Worm (Caenorhabditis elegans) whole organism, early embryonic: ENCODE data around the gene F49H12.4.

Experiments used
- B0310.2 ChIP-seq: sonication (generic microtip); optimal IDR thresholded peaks from 2 replicates; lab custom pipeline; 2016; ENCODE audit warnings: mild to moderate bottlenecking, missing genetic modification characterization, missing compliant biosample characterization
- F13C5.2 ChIP-seq: sonication (generic microtip); optimal IDR thresholded peaks from 2 replicates; lab custom pipeline; 2017; ENCODE audit warnings: mild to moderate bottlenecking, missing genetic modification characterization, inconsistent platforms, missing compliant biosample characterization
- aly-1 ChIP-seq: sonication (generic microtip); optimal IDR thresholded peaks from 2 replicates; lab custom pipeline; 2016; ENCODE audit warnings: missing genetic modification characterization, missing compliant biosample characterization
- ama-1 ChIP-seq: fragments of 150-350 bp; optimal IDR thresholded peaks from 2 replicates; lab custom pipeline; 2014
- ceh-13 ChIP-seq: fragments of 200-800 bp; sonication (Bioruptor generic); optimal IDR thresholded peaks from 2 replicates; lab custom pipeline; 2018; ENCODE audit warnings: mild to moderate bottlenecking, missing genetic modification characterization, missing compliant biosample characterization
- ceh-36 ChIP-seq: sonication (generic microtip); optimal IDR thresholded peaks from 2 replicates; lab custom pipeline; 2016; ENCODE audit warnings: missing genetic modification characterization, inconsistent platforms, missing compliant biosample characterization
- ets-7 ChIP-seq: sonication (generic microtip); optimal IDR thresholded peaks from 2 replicates; lab custom pipeline; 2016; ENCODE audit warnings: missing genotype, missing genetic modification characterization, missing compliant biosample characterization
- flt-1 ChIP-seq: fragments of 200-800 bp; sonication (Bioruptor generic); IDR thresholded peaks from 2 replicates; pipeline ENCODE4 v1.3.6; 2022; ENCODE audit warnings: missing genetic modification characterization, missing compliant biosample characterization
- hmbx-1 ChIP-seq: sonication (generic microtip); optimal IDR thresholded peaks from 2 replicates; lab custom pipeline; 2016; ENCODE audit warnings: mild to moderate bottlenecking, missing genetic modification characterization, missing compliant biosample characterization
- hmg-4 ChIP-seq: fragments of 200-800 bp; sonication (Bioruptor generic); optimal IDR thresholded peaks from 2 replicates; lab custom pipeline; 2018; ENCODE audit warnings: mild to moderate bottlenecking, missing genetic modification characterization, missing compliant biosample characterization
- hnd-1 ChIP-seq: sonication (generic microtip); optimal IDR thresholded peaks from 2 replicates; lab custom pipeline; 2016; ENCODE audit warnings: missing genetic modification characterization, missing compliant biosample characterization
- pes-1 ChIP-seq: fragments of 200-800 bp; sonication (Bioruptor generic); IDR thresholded peaks from 2 replicates; pipeline ENCODE4 v1.3.6; 2022; ENCODE audit warnings: missing genetic modification reagents, missing genetic modification characterization, missing compliant biosample characterization
- scrt-1 ChIP-seq: fragments of 200-800 bp; sonication (Bioruptor generic); IDR thresholded peaks from 2 replicates; pipeline ENCODE4 v1.3.6; 2022; ENCODE audit warnings: missing genetic modification characterization, missing compliant biosample characterization
- sea-1 ChIP-seq: fragments of 200-800 bp; sonication (Bioruptor generic); conservative IDR thresholded peaks from 2 replicates; pipeline ENCODE4 v1.3.6; 2022; ENCODE audit warnings: missing genetic modification characterization, missing compliant biosample characterization
- tbx-11 ChIP-seq: fragments of 200-800 bp; sonication (Bioruptor generic); IDR thresholded peaks from 2 replicates; pipeline ENCODE4 v1.3.6; 2022; ENCODE audit warnings: missing genetic modification characterization, missing compliant biosample characterization
- tbx-37 ChIP-seq: fragments of 200-800 bp; sonication (Bioruptor generic); conservative IDR thresholded peaks from 2 replicates; pipeline ENCODE4 v1.3.6; 2022; ENCODE audit warnings: missing genetic modification reagents, missing genetic modification characterization, missing compliant biosample characterization
- tra-4 ChIP-seq: sonication (generic microtip); optimal IDR thresholded peaks from 2 replicates; lab custom pipeline; 2017; ENCODE audit warnings: missing genetic modification characterization, missing compliant biosample characterization

F49H12.4 gene

DNA sequence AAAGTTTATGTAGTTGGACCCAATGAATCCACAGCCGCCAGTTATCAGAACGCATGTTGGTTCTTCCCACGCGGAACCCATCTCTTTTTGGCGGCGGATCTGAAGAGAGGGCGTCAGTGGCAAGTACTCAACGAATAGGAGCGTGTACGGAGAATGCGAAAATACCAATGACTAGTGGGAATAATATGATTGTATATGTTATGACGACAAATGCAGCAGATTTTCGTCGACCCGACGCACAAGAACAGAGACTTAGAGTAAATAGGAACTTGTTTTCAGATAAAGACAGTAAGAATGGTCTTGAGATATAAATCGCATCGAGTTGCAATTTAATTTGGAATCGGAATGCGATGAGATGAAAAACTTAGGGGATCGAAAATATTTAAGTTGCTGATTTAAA is 33.4 kb downstream of the F49H12.4 start, which contains the start of gene bus-5:
TSS of gene bus-5 (minus strand) at position 101 of the 400 bp plus-strand sequence.
- TF ChIP-seq flt-1 (GFP tag; lab: Robert Waterston, UW) = no peak
- TF ChIP-seq hnd-1 = no peak
- TF ChIP-seq tbx-11 = no peak
- TF ChIP-seq tbx-37 = no peak
- no peak for TF ChIP-seq ama-1 (lab: Kevin White, UChicago)
- TF ChIP-seq aly-1 (tag; lab: Kevin White, UChicago) = no peak
- no peak for TF ChIP-seq scrt-1 (GFP tag; lab: Robert Waterston, UW)
- no peak for TF ChIP-seq F13C5.2 (tag; lab: Kevin White, UChicago)

DNA sequence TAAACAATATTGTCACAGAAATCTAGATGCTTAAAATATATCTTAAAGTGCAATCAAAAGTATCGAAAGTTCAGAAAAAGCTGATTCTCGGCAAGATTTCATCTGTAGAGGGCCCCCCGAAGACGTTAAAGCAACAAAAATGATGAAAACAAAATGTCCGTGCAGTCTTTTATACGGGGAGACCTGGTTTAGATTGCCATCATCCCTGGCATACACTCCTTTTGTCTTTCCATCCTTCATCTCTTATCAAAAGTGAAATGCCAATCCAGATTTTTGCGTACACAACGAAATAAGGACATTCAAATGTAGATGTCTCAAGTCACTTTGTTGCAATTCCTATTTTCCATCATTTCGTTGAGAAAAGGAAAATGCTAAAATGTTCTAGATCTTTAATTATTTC is 34.5 kb downstream of the F49H12.4 start:
- TF ChIP-seq hnd-1 (no peak), hmg-4 (GFP tag; lab: Kevin White, UChicago) (no peak), ceh-13 (GFP tag; lab: Kevin White, UChicago) (no peak), tbx-37 (no peak), aly-1 (tag; lab: Kevin White, UChicago) (no peak), F13C5.2 (tag; lab: Kevin White, UChicago) (no peak), flt-1 (GFP tag; lab: Robert Waterston, UW) (no peak), sea-1 (GFP tag; lab: Robert Waterston, UW) (no peak), B0310.2 (no peak), ama-1 (lab: Kevin White, UChicago) (no peak), tra-4 (tag; lab: Kevin White, UChicago) (no peak), hmbx-1 (tag; lab: Kevin White, UChicago) (no peak), scrt-1 (GFP tag; lab: Robert Waterston, UW) (no peak), ceh-36 (tag; lab: Kevin White, UChicago) (no peak)

DNA sequence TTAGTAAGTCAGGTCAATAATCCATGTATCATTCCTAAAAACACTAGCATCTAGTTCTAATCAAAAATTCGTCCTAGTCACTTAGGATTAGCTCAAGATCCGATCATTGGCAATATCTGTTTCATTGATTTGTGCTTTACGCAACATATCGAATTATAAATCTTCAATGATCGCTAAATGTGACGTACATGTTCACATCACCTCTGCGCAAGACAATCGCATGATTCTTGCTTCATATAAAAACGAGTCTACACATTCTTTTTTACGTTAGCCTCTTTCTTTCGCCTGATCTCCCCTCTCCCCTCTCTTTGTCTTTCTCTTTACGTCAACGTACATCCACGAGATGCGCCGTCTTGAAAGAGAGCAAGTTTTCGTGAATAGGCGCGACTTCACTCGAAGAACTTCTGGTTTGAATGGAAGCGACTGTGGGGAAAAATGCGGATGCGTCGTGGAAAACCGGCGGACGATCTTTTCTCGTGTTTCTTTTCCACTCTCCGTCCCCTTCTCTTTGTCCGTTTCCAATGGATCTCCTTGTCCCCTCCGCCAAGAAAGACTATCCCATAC is 36.8 kb downstream of the F49H12.4 start:
- TF ChIP-seq flt-1 (GFP tag; lab: Robert Waterston, UW) = no peak

DNA sequence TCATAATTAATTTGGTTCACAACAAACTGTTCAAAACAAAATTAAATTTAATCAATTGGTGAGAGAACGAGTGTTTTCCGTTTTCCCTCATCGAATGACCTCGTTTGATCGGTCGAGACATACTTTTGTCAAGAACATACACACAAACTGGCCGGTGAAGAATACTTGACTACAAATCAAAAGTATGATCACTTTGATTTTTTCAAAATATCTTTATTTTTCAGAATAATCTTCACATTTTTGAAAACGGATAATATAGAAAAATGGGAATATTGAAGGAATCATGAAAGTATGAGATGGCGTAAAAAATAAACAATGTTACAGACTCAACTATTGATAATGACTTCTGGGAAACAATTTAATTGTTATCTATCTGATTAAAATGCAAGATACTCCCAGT is 38.5 kb downstream of the F49H12.4 start, which contains the start of gene swip-10:
TSS of gene swip-10 (minus strand) at position 101 of the 400 bp plus-strand sequence.
- TF ChIP-seq ceh-36 (tag; lab: Kevin White, UChicago) = no peak
- TF ChIP-seq scrt-1 (GFP tag; lab: Robert Waterston, UW) = no peak
- TF ChIP-seq aly-1 (tag; lab: Kevin White, UChicago) = no peak
- TF ChIP-seq tbx-37 = no peak
- no peak for TF ChIP-seq hmg-4 (GFP tag; lab: Kevin White, UChicago)
- TF ChIP-seq pes-1 (GFP tag; lab: Robert Waterston, UW) = no peak
- TF ChIP-seq ceh-13 (GFP tag; lab: Kevin White, UChicago) = no peak
- TF ChIP-seq hnd-1 = no peak
- no peak for TF ChIP-seq B0310.2
- no peak for TF ChIP-seq tbx-11
- TF ChIP-seq sea-1 (GFP tag; lab: Robert Waterston, UW) = no peak
- TF ChIP-seq flt-1 (GFP tag; lab: Robert Waterston, UW) = no peak
- no peak for TF ChIP-seq tra-4 (tag; lab: Kevin White, UChicago)
- no peak for TF ChIP-seq ama-1 (lab: Kevin White, UChicago)
- no peak for TF ChIP-seq F13C5.2 (tag; lab: Kevin White, UChicago)
- TF ChIP-seq hmbx-1 (tag; lab: Kevin White, UChicago) = no peak
- no peak for TF ChIP-seq ets-7 (tag; lab: Kevin White, UChicago)

DNA sequence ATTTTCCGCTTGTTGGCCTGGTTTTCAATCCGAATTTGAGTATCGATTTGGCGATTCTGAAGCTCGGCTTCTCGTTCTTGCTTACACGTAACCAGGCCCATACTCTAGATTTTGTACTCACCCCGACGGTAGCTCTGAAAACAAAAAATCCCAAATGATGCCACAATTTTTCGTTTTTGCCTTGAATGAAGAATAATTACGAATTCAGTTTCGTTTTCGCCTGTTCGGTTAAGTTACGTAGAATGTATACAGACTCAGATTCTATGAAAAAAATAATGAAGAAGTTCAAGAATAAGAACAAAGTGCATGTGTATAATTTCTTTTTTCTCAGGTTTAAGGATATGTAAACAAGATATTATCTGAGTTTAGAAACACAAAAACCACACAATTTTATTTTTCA is 41.3 kb downstream of the F49H12.4 start, which contains the start of gene gpa-5:
TSS of gene gpa-5 (minus strand) at position 101 of the 400 bp plus-strand sequence.
- TF ChIP-seq hmg-4 (GFP tag; lab: Kevin White, UChicago) (no peak), sea-1 (GFP tag; lab: Robert Waterston, UW) (no peak), hmbx-1 (tag; lab: Kevin White, UChicago) (no peak), aly-1 (tag; lab: Kevin White, UChicago) (no peak), tbx-37 (no peak), hnd-1 (no peak), tbx-11 (no peak), tra-4 (tag; lab: Kevin White, UChicago) (no peak), ceh-13 (GFP tag; lab: Kevin White, UChicago) (no peak), B0310.2 (no peak), pes-1 (GFP tag; lab: Robert Waterston, UW) (no peak), scrt-1 (GFP tag; lab: Robert Waterston, UW) (no peak), ets-7 (tag; lab: Kevin White, UChicago) (no peak), ama-1 (lab: Kevin White, UChicago) (no peak), F13C5.2 (tag; lab: Kevin White, UChicago) (no peak), ceh-36 (tag; lab: Kevin White, UChicago) (no peak), flt-1 (GFP tag; lab: Robert Waterston, UW) (no peak)

DNA sequence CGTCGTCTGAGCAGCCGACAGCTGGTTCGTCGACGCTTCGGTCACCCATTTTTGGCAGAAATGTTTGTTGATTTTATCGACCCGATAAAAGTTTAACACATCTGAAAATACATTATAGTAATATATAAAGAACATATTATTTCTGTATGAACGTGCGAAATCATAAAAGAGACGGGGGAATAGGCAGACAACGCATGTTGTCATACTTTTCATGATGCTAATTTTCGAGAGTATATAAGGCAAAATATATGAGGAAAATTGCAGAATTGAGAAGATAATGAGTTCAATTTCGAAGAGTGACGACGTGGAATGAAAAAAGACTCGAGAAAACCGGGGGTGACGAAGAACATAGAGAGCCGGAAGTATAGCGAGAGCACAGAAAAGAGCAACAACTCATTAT is 50.5 kb downstream of the F49H12.4 start, which contains the start of gene F53B1.8:
TSS of gene F53B1.8 (minus strand) at position 101 of the 400 bp plus-strand sequence.
- TF ChIP-seq hmbx-1 (tag; lab: Kevin White, UChicago) = no peak
- no peak for TF ChIP-seq F13C5.2 (tag; lab: Kevin White, UChicago)
- TF ChIP-seq hmg-4 (GFP tag; lab: Kevin White, UChicago) = no peak
- TF ChIP-seq B0310.2 = no peak
- no peak for TF ChIP-seq tbx-37
- TF ChIP-seq ceh-36 (tag; lab: Kevin White, UChicago) = no peak
- TF ChIP-seq ceh-13 (GFP tag; lab: Kevin White, UChicago) = no peak
